Fruit fly (Drosophila melanogaster) whole organism, embryonic: ENCODE results near the gene CG5510.
A peak's percentile ranks its signal among the peaks of the same experiment; 100 is the strongest.

ENCODE experiments used
- BtbVII ChIP-seq: fragments of 200-800 bp; sonication (Bioruptor generic); optimal IDR thresholded peaks from 3 replicates; lab custom pipeline; 2017; ENCODE audit warnings: missing biosample characterization, mild to moderate bottlenecking, missing genetic modification characterization
- CG10565 ChIP-seq: fragments of 200-800 bp; sonication (Bioruptor generic); optimal IDR thresholded peaks from 3 replicates; lab custom pipeline; 2016; ENCODE audit warnings: missing biosample characterization, mild to moderate bottlenecking, missing genetic modification characterization
- CG10654 ChIP-seq: fragments of 200-800 bp; sonication (Bioruptor generic); optimal IDR thresholded peaks from 2 replicates; lab custom pipeline; 2016; ENCODE audit warnings: missing biosample characterization, missing genetic modification characterization
- CG12391 ChIP-seq: fragments of 200-800 bp; sonication (Bioruptor generic); optimal IDR thresholded peaks from 3 replicates; lab custom pipeline; 2018; ENCODE audit warnings: missing biosample characterization, mild to moderate bottlenecking, missing genetic modification characterization, moderate library complexity
- CG15011 ChIP-seq: fragments of 200-800 bp; sonication (Bioruptor generic); optimal IDR thresholded peaks from 3 replicates; lab custom pipeline; 2018; ENCODE audit warnings: missing biosample characterization, mild to moderate bottlenecking, missing genetic modification characterization
- CG1647 ChIP-seq: fragments of 200-800 bp; sonication (Bioruptor generic); optimal IDR thresholded peaks from 3 replicates; lab custom pipeline; 2016; ENCODE audit warnings: missing biosample characterization, missing genetic modification characterization
- CG17328 ChIP-seq: fragments of 200-800 bp; sonication (Bioruptor generic); IDR thresholded peaks from 2 replicates; pipeline ENCODE4 v1.3.6; 2022; ENCODE audit warnings: missing biosample characterization, missing genetic modification characterization
- CG31441 ChIP-seq: fragments of 200-800 bp; sonication (Bioruptor generic); IDR thresholded peaks from 2 replicates; pipeline ENCODE4 v1.3.6; 2022; ENCODE audit warnings: missing biosample characterization, missing genetic modification characterization
- CG33213 ChIP-seq: fragments of 200-800 bp; sonication (Bioruptor generic); optimal IDR thresholded peaks from 3 replicates; lab custom pipeline; 2016; ENCODE audit warnings: missing biosample characterization, missing genetic modification characterization
- CG34224 ChIP-seq: fragments of 200-800 bp; sonication (Bioruptor generic); IDR thresholded peaks from 3 replicates; pipeline ENCODE4 v1.3.6; 2022; ENCODE audit warnings: missing biosample characterization, missing genetic modification characterization; ENCODE audit not compliant: partially characterized antibody
- CG3726 ChIP-seq: fragments of 200-800 bp; sonication (Bioruptor generic); IDR thresholded peaks from 3 replicates; pipeline ENCODE4, ENCODE4 v1.3.6; 2022; ENCODE audit warnings: missing biosample characterization, missing genetic modification characterization
- CG4282 ChIP-seq: fragments of 200-800 bp; sonication (Bioruptor generic); optimal IDR thresholded peaks from 2 replicates; lab custom pipeline; 2016; ENCODE audit warnings: missing biosample characterization, missing genetic modification characterization
- CG6654 ChIP-seq: fragments of 200-800 bp; sonication (Bioruptor generic); optimal IDR thresholded peaks from 2 replicates; lab custom pipeline; 2017; ENCODE audit warnings: missing biosample characterization, mild to moderate bottlenecking, missing genetic modification characterization
- CG7271 ChIP-seq: fragments of 200-800 bp; sonication (Bioruptor generic); optimal IDR thresholded peaks from 2 replicates; lab custom pipeline; 2018; ENCODE audit warnings: missing biosample characterization, mild to moderate bottlenecking, missing genetic modification characterization, moderate library complexity
- CG7963 ChIP-seq: fragments of 200-800 bp; sonication (Bioruptor generic); IDR thresholded peaks from 3 replicates; pipeline ENCODE4 v1.3.6; 2022; ENCODE audit warnings: missing biosample characterization, missing genetic modification characterization; ENCODE audit not compliant: partially characterized antibody
- CG8281 ChIP-seq: fragments of 200-800 bp; sonication (Bioruptor generic); optimal IDR thresholded peaks from 2 replicates; lab custom pipeline; 2018; ENCODE audit warnings: missing biosample characterization, mild to moderate bottlenecking, missing genetic modification characterization, moderate library complexity
- CG8290 ChIP-seq, 3 experiments: fragments of 200-800 bp; sonication (Bioruptor generic); optimal IDR thresholded peaks; 2 replicates each; lab custom pipeline; 2016 to 2019; ENCODE audit warnings: missing biosample characterization in 3 of 3, missing genetic modification characterization in 3 of 3, mild to moderate bottlenecking in 2 of 3, moderate library complexity in 1 of 3
- CG8924 ChIP-seq: fragments of 200-800 bp; optimal IDR thresholded peaks from 3 replicates; lab custom pipeline; 2019; ENCODE audit warnings: missing biosample characterization, mild to moderate bottlenecking, missing genetic modification characterization, moderate library complexity
- CG9817 ChIP-seq: fragments of 200-800 bp; sonication (Bioruptor generic); optimal IDR thresholded peaks from 2 replicates; lab custom pipeline; 2018; ENCODE audit warnings: missing biosample characterization, mild to moderate bottlenecking, missing genetic modification characterization, moderate library complexity
- Dbx ChIP-seq: fragments of 200-800 bp; sonication (Bioruptor generic); IDR thresholded peaks from 3 replicates; pipeline ENCODE4 v1.3.6; 2022; ENCODE audit warnings: missing biosample characterization, missing genetic modification characterization
- HLH3B ChIP-seq: fragments of 200-800 bp; sonication (Bioruptor generic); IDR thresholded peaks from 2 replicates; pipeline ENCODE4 v1.3.6; 2022; ENCODE audit warnings: missing biosample characterization, missing genetic modification characterization
- Hr3 ChIP-seq: fragments of 200-800 bp; sonication (Bioruptor generic); optimal IDR thresholded peaks from 3 replicates; lab custom pipeline; 2016; ENCODE audit warnings: missing biosample characterization, missing genetic modification characterization
- Lhr ChIP-seq: fragments of 200-800 bp; sonication (Bioruptor generic); optimal IDR thresholded peaks from 3 replicates; lab custom pipeline; 2017; ENCODE audit warnings: mild to moderate bottlenecking, missing biosample characterization, missing genetic modification reagents, missing genetic modification characterization
- Lpt ChIP-seq: fragments of >200 bp; optimal IDR thresholded peaks from 2 replicates; lab custom pipeline; 2018; ENCODE audit warnings: missing biosample characterization, missing genetic modification characterization
- MESR4 ChIP-seq: fragments of 200-800 bp; sonication (Bioruptor generic); optimal IDR thresholded peaks from 2 replicates; lab custom pipeline; 2018; ENCODE audit warnings: missing biosample characterization, mild to moderate bottlenecking, missing genetic modification characterization, moderate library complexity
- MTF-1 ChIP-seq: fragments of 200-800 bp; sonication (Bioruptor generic); optimal IDR thresholded peaks from 2 replicates; lab custom pipeline; 2018; ENCODE audit warnings: missing biosample characterization, mild to moderate bottlenecking, missing genetic modification characterization, borderline replicate concordance
- Nf-YB ChIP-seq: fragments of 200-800 bp; sonication (Bioruptor generic); optimal IDR thresholded peaks from 3 replicates; lab custom pipeline; 2019; ENCODE audit warnings: missing biosample characterization, mild to moderate bottlenecking, missing genetic modification characterization, moderate library complexity
- Poxn ChIP-seq: fragments of 200-800 bp; sonication (Bioruptor generic); IDR thresholded peaks from 2 replicates; pipeline ENCODE4 v1.3.6; 2022; ENCODE audit warnings: missing biosample characterization, missing genetic modification characterization
- Side ChIP-seq: fragments of 200-800 bp; sonication (Bioruptor generic); optimal IDR thresholded peaks from 2 replicates; lab custom pipeline; 2016; ENCODE audit warnings: missing biosample characterization, missing genetic modification characterization
- Spps ChIP-seq: fragments of 200-800 bp; sonication (Bioruptor generic); optimal IDR thresholded peaks from 2 replicates; lab custom pipeline; 2018; ENCODE audit warnings: missing biosample characterization, mild to moderate bottlenecking, missing genetic modification characterization
- Sry-δ ChIP-seq: fragments of 200-800 bp; sonication (Bioruptor generic); optimal IDR thresholded peaks from 2 replicates; lab custom pipeline; 2016; ENCODE audit warnings: missing biosample characterization, missing genetic modification characterization
- Trl ChIP-seq, 3 experiments: fragments of >200 bp in 2 of 3; fragments of 200-800 bp in 1 of 3; sonication (Bioruptor generic) in 1 of 3; optimal IDR thresholded peaks; 2 replicates in 1 of 3; 3 replicates in 2 of 3; lab custom pipeline; 2016 to 2017; ENCODE audit warnings: missing biosample characterization in 1 of 3, missing genetic modification characterization in 1 of 3
- br ChIP-seq: fragments of >200 bp; optimal IDR thresholded peaks from 2 replicates; lab custom pipeline; 2017
- btn ChIP-seq: fragments of 200-800 bp; sonication (Bioruptor generic); optimal IDR thresholded peaks from 2 replicates; lab custom pipeline; 2016; ENCODE audit warnings: missing biosample characterization, missing genetic modification characterization
- ems ChIP-seq: fragments of 200-800 bp; sonication (Bioruptor generic); optimal IDR thresholded peaks from 3 replicates; lab custom pipeline; 2016; ENCODE audit warnings: missing biosample characterization, missing genetic modification characterization
- gce ChIP-seq: fragments of 200-800 bp; sonication (Bioruptor generic); IDR thresholded peaks from 3 replicates; pipeline ENCODE4 v1.3.6; 2022; ENCODE audit warnings: missing biosample characterization, missing genetic modification characterization
- gsb ChIP-seq: fragments of 200-800 bp; sonication (Bioruptor generic); IDR thresholded peaks from 2 replicates; pipeline ENCODE4 v1.3.6; 2022; ENCODE audit warnings: missing biosample characterization, missing genetic modification characterization
- gsb-n ChIP-seq: fragments of 200-800 bp; sonication (Bioruptor generic); optimal IDR thresholded peaks from 3 replicates; lab custom pipeline; 2018; ENCODE audit warnings: missing biosample characterization, mild to moderate bottlenecking, missing genetic modification characterization
- gt ChIP-seq: fragments of 200-800 bp; sonication (Bioruptor generic); IDR thresholded peaks from 2 replicates; pipeline ENCODE4 v1.3.6; 2022; ENCODE audit warnings: missing biosample characterization, missing genetic modification characterization
- klu ChIP-seq: fragments of 200-800 bp; sonication (Bioruptor generic); IDR thresholded peaks from 2 replicates; pipeline ENCODE4 v1.3.6; 2022; ENCODE audit warnings: missing biosample characterization, missing genetic modification characterization
- lola ChIP-seq, 3 experiments: fragments of >200 bp in 2 of 3; fragments of 200-800 bp in 1 of 3; sonication (Bioruptor generic) in 1 of 3; optimal IDR thresholded peaks; 2 replicates each; lab custom pipeline; 2017 to 2019; ENCODE audit warnings: missing biosample characterization in 3 of 3, missing genetic modification characterization in 3 of 3, mild to moderate bottlenecking in 1 of 3, moderate library complexity in 1 of 3
- maf-S ChIP-seq: fragments of 200-800 bp; sonication (Bioruptor generic); optimal IDR thresholded peaks from 2 replicates; lab custom pipeline; 2016; ENCODE audit warnings: missing biosample characterization, missing genetic modification characterization
- pfk ChIP-seq: fragments of 200-800 bp; sonication (Bioruptor generic); optimal IDR thresholded peaks from 2 replicates; lab custom pipeline; 2018; ENCODE audit warnings: missing biosample characterization, mild to moderate bottlenecking, missing genetic modification characterization, moderate library complexity
- pzg ChIP-seq: fragments of 200-800 bp; sonication (Bioruptor generic); optimal IDR thresholded peaks from 3 replicates; lab custom pipeline; 2018; ENCODE audit warnings: missing biosample characterization, mild to moderate bottlenecking, missing genetic modification characterization, moderate library complexity
- rib ChIP-seq: fragments of 200-800 bp; sonication (Bioruptor generic); IDR thresholded peaks from 2 replicates; pipeline ENCODE4 v1.3.6; 2022; ENCODE audit warnings: missing biosample characterization, missing genetic modification characterization
- row ChIP-seq: fragments of 200-800 bp; sonication (Bioruptor generic); IDR thresholded peaks from 3 replicates; pipeline ENCODE4 v1.3.6; 2022; ENCODE audit warnings: missing biosample characterization, missing genetic modification characterization
- sqz ChIP-seq: fragments of 200-800 bp; sonication (Bioruptor generic); optimal IDR thresholded peaks from 3 replicates; lab custom pipeline; 2018; ENCODE audit warnings: missing biosample characterization, mild to moderate bottlenecking, missing genetic modification characterization
- sr ChIP-seq: fragments of 200-800 bp; sonication (Bioruptor generic); IDR thresholded peaks from 3 replicates; pipeline ENCODE4 v1.3.6; 2022; ENCODE audit warnings: missing biosample characterization, missing genetic modification characterization
- tgo ChIP-seq: fragments of 200-800 bp; sonication (Bioruptor generic); IDR thresholded peaks from 3 replicates; pipeline ENCODE4 v1.3.6; 2022; ENCODE audit warnings: missing biosample characterization, missing genetic modification characterization
- trem ChIP-seq: fragments of 200-800 bp; optimal IDR thresholded peaks from 3 replicates; lab custom pipeline; 2019; ENCODE audit warnings: missing biosample characterization, mild to moderate bottlenecking, missing genetic modification characterization, moderate library complexity
- wdn ChIP-seq: fragments of 200-800 bp; sonication (Bioruptor generic); IDR thresholded peaks from 2 replicates; pipeline ENCODE4 v1.3.6; 2022; ENCODE audit warnings: missing biosample characterization, missing genetic modification characterization

Gene CG5510

DNA sequence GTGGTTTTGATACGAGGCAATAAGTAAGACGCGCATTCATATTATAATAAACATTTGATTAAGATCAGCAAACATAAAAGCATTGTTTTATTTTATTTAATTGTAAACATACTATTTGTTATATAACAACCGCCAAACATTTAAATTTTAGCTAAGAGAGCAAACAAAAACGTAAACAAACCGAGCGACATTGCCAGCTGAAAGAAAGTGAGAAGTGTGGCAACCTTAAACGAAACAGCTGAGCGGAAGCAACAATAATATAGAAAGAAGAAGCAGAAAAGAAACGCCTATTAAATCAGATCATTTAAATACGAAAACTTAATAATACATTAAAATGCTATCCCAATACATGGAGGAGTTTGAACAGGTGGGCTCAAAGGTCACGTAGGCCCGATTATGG lies 34.8 kb downstream of the CG5510 start, which contains the start of gene Sec10 (continued):
- TF ChIP-seq klu (GFP tag; lab: Robert Waterston, UW) (no peak), lola (GFP tag; optimal IDR thresholded peaks at IDR 0.05; lab: Kevin White, UChicago) (no peak), Dbx (GFP tag; lab: Robert Waterston, UW) (no peak), CG6654 (GFP tag; lab: Kevin White, UChicago) (no peak), CG12391 (tag; lab: Kevin White, UChicago) (no peak), Lpt (GFP tag; lab: Kevin White, UChicago) (no peak), tgo (GFP tag; lab: Robert Waterston, UW) (no peak), maf-S (GFP tag; lab: Kevin White, UChicago) (no peak), Nf-YB (peak; percentile 6), Side (no peak), CG10565 (GFP tag; lab: Kevin White, UChicago) (no peak), Hr3 (GFP tag; lab: Kevin White, UChicago) (no peak), CG33213 (GFP tag; lab: Kevin White, UChicago) (no peak), trem (peak; percentile 81), CG9817 (tag; lab: Kevin White, UChicago) (no peak), HLH3B (GFP tag; lab: Robert Waterston, UW) (no peak), CG3726 (GFP tag; lab: Robert Waterston, UW) (no peak), CG10654 (GFP tag; lab: Kevin White, UChicago) (no peak), CG1647 (no peak), ems (GFP tag; lab: Kevin White, UChicago) (no peak), BtbVII (GFP tag; lab: Kevin White, UChicago) (no peak), gt (GFP tag; lab: Robert Waterston, UW) (no peak), Spps (tag; lab: Kevin White, UChicago) (no peak), CG34224 (GFP tag; lab: Robert Waterston, UW) (0 out of 3 replicates have a peak, but pooled peaks have one; percentile 25), CG8290 (GFP tag; optimal IDR thresholded peaks at IDR 0.05; lab: Kevin White, UChicago) (no peak), CG8290 (tag; optimal IDR thresholded peaks at IDR 0.05; lab: Kevin White, UChicago) (no peak), btn (GFP tag; lab: Kevin White, UChicago) (no peak), Poxn (GFP tag; lab: Robert Waterston, UW) (no peak), sr (GFP tag; lab: Robert Waterston, UW) (no peak), gsb-n (tag; lab: Kevin White, UChicago) (no peak), Sry-δ (GFP tag; lab: Kevin White, UChicago) (peak; percentile 14), CG4282 (GFP tag; lab: Kevin White, UChicago) (no peak), gsb (no peak), pzg (peak; percentile 65), br (lab: Kevin White, UChicago) (no peak), gce (no peak), CG17328 (GFP tag; lab: Robert Waterston, UW) (no peak), CG31441 (GFP tag; lab: Robert Waterston, UW) (no peak), MTF-1 (GFP tag; lab: Kevin White, UChicago) (peak; percentile 9), CG7963 (GFP tag; lab: Robert Waterston, UW) (0 out of 3 replicates have a peak, but pooled peaks have one; percentile 4), CG15011 (GFP tag; lab: Kevin White, UChicago) (no peak), wdn (no peak), CG8281 (tag; lab: Kevin White, UChicago) (no peak), row (GFP tag; lab: Robert Waterston, UW) (no peak), CG8924 (tag; lab: Kevin White, UChicago) (no peak), rib (GFP tag; lab: Robert Waterston, UW) (0 out of 2 replicates have a peak, but pooled peaks have one; percentile 21), pfk (GFP tag; lab: Kevin White, UChicago) (no peak), CG7271 (tag; lab: Kevin White, UChicago) (peak; percentile 11), Lhr (GFP tag; lab: Kevin White, UChicago) (peak; percentile 30), MESR4 (GFP tag; lab: Kevin White, UChicago) (peak; percentile 55), Trl (optimal IDR thresholded peaks at IDR 0.05; lab: Kevin White, UChicago) (no peak), Trl (GFP tag; optimal IDR thresholded peaks at IDR 0.05; lab: Kevin White, UChicago) (no peak), sqz (GFP tag; lab: Kevin White, UChicago) (no peak)
